Worm (Caenorhabditis elegans) whole organism, L4 larva: ENCODE measurements around the gene T13F2.2.

Experiments
- D1046.2 ChIP-seq: fragments of 200-800 bp; sonication (Bioruptor generic); IDR thresholded peaks from 2 replicates; pipeline ENCODE4 v1.3.6; 2022; ENCODE audit warnings: missing genetic modification characterization, missing compliant biosample characterization
- ceh-20 ChIP-seq: fragments of 200-800 bp; sonication (Bioruptor generic); IDR thresholded peaks from 2 replicates; pipeline ENCODE4 v1.3.6; 2022; ENCODE audit warnings: missing genetic modification reagents, missing genetic modification characterization, missing compliant biosample characterization
- ceh-82 ChIP-seq: sonication (generic microtip); optimal IDR thresholded peaks from 2 replicates; lab custom pipeline; 2017; ENCODE audit warnings: missing biosample characterization, missing genetic modification characterization
- lin-15B ChIP-seq: fragments of 150-350 bp; sonication (generic microtip); optimal IDR thresholded peaks from 3 replicates; lab custom pipeline; 2014; ENCODE audit warnings: missing biosample characterization, missing genetic modification characterization
- unc-39 ChIP-seq: sonication (generic microtip); optimal IDR thresholded peaks from 2 replicates; lab custom pipeline; 2017; ENCODE audit warnings: missing biosample characterization, missing genetic modification characterization
- unc-62 ChIP-seq, 3 experiments: fragments of 150-350 bp in 1 of 3; sonication (generic microtip); optimal IDR thresholded peaks in 2 of 3; peaks in 1 of 3; 1 replicate in 1 of 3; 2 replicates in 2 of 3; lab custom pipeline; 2014 to 2017; ENCODE audit warnings: missing biosample characterization in 3 of 3, missing genetic modification characterization in 3 of 3, missing genetic modification reagents in 3 of 3, missing genotype in 1 of 3

DNA sequence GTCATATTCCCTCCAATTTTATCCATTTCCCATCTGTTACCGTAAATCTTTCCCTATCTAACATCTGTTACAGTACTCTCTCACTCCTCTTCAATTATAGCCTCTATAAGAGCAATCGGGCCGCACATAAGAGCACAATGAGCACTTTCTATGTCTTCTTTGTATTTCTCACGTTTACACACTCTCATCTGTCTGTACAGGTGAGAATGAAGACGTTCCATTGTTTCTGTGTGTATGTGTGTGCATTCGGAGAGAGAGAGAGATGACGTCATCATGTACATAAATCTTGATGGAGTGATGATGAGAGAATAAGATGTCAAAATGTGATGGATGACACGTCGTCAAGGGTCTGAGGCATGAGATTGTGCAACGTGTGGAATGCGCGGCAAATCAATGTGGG, 26.4 kb downstream of the T13F2.2 start:
- TF ChIP-seq lin-15B (tag; lab: Kevin White, UChicago) (no peak), ceh-82 (tag; lab: Kevin White, UChicago) (no peak), ceh-20 (GFP tag; lab: Robert Waterston, UW) (no peak), D1046.2 (GFP tag; lab: Robert Waterston, UW) (no peak), unc-39 (tag; lab: Kevin White, UChicago) (no peak), unc-62 (GFP tag; optimal IDR thresholded peaks at IDR 0.05 in 1 of 2; lab: Kevin White, UChicago) (no peak), unc-62 (tag; optimal IDR thresholded peaks at IDR 0.05; lab: Kevin White, UChicago) (no peak)
